Worm (Caenorhabditis elegans) whole organism, early embryonic: ENCODE data around the gene smap-1.

Experiments used
- ama-1 ChIP-seq: fragments of 150-350 bp; optimal IDR thresholded peaks from 2 replicates; lab custom pipeline; 2014
- scrt-1 ChIP-seq: fragments of 200-800 bp; sonication (Bioruptor generic); IDR thresholded peaks from 2 replicates; pipeline ENCODE4 v1.3.6; 2022; ENCODE audit warnings: missing genetic modification characterization, missing compliant biosample characterization
- sea-1 ChIP-seq: fragments of 200-800 bp; sonication (Bioruptor generic); conservative IDR thresholded peaks from 2 replicates; pipeline ENCODE4 v1.3.6; 2022; ENCODE audit warnings: missing genetic modification characterization, missing compliant biosample characterization

- TF ChIP-seq sea-1 (GFP tag; lab: Robert Waterston, UW) (no peak), scrt-1 (GFP tag; lab: Robert Waterston, UW) (no peak), ama-1 (lab: Kevin White, UChicago) (no peak)
Measured at ce11 chrIII:10742382-10742860, 2.8 kb upstream of the smap-1 start, which contains the start of the genes tbb-1 and rib-2.
